Worm (Caenorhabditis elegans): Measurements from ENCODE around the gene C14E2.4.

- TF ChIP-seq ztf-25 (GFP tag; IDR thresholded peaks at IDR 0.05) (no peak), snpc-4 (GFP tag; optimal IDR thresholded peaks at IDR 0.05) (no peak), snpc-4 (tag; optimal IDR thresholded peaks at IDR 0.05) (no peak), ama-1 (optimal IDR thresholded peaks at IDR 0.05) (no peak), ama-1 (GFP tag; optimal IDR thresholded peaks at IDR 0.05) (no peak), zfh-2 (GFP tag; conservative IDR thresholded peaks at IDR 0.05) (no peak), sea-2 (GFP tag; IDR thresholded peaks at IDR 0.05) (no peak), nfya-1 (tag; optimal IDR thresholded peaks at IDR 0.05; ENCODE audit: borderline replicate concordance, insufficient read depth) (no peak), rec-8 (tag; optimal IDR thresholded peaks at IDR 0.05) (no peak)
Measured at ce11 chrX:1811436-1811835, 9.7 kb downstream of the C14E2.4 start, which contains the start of gene C14E2.3.
